Worm (Caenorhabditis elegans) whole organism, late embryonic: Measurements from ENCODE around the gene srh-236.

Source experiments
- dmd-4 ChIP-seq: sonication (generic microtip); optimal IDR thresholded peaks from 2 replicates; lab custom pipeline; 2016; ENCODE audit warnings: borderline replicate concordance, missing genetic modification characterization, missing compliant biosample characterization
- ets-4 ChIP-seq: sonication (generic microtip); optimal IDR thresholded peaks from 2 replicates; lab custom pipeline; 2016; ENCODE audit warnings: missing genetic modification characterization, missing compliant biosample characterization
- unc-55 ChIP-seq: sonication (generic microtip); optimal IDR thresholded peaks from 2 replicates; lab custom pipeline; 2017; ENCODE audit warnings: missing biosample characterization, missing genetic modification reagents, missing genetic modification characterization

ce11 chrV:17170822-17171221, 41.0 kb downstream of the srh-236 start, which contains the start of gene srw-51:
- no peak for TF ChIP-seq unc-55 (GFP tag; lab: Kevin White, UChicago)
- no peak for TF ChIP-seq ets-4 (tag; lab: Kevin White, UChicago)
- TF ChIP-seq dmd-4 (tag; lab: Kevin White, UChicago), result no peak
